Fruit fly (Drosophila melanogaster) whole organism: Measurements from ENCODE around the gene Dpm2.

Experiments used
- CG8478 ChIP-seq: fragments of >200 bp; optimal IDR thresholded peaks from 2 replicates; lab custom pipeline; 2018; ENCODE audit warnings: inconsistent platforms
- Dll ChIP-seq: fragments of >200 bp; optimal IDR thresholded peaks from 2 replicates; lab custom pipeline; 2017
- EcR ChIP-seq, 2 experiments: fragments of >200 bp; optimal IDR thresholded peaks; 2 replicates each; lab custom pipeline; 2017; ENCODE audit warnings: missing biosample characterization in 2 of 2, missing genetic modification characterization in 2 of 2, missing genetic modification reagents in 2 of 2
- pan ChIP-seq: fragments of >200 bp; optimal IDR thresholded peaks from 2 replicates; lab custom pipeline; 2017
- psq ChIP-seq: fragments of >200 bp; optimal IDR thresholded peaks from 2 replicates; lab custom pipeline; 2017
- usp ChIP-seq: fragments of >200 bp; optimal IDR thresholded peaks from 2 replicates; lab custom pipeline; 2017; ENCODE audit warnings: missing biosample characterization, missing genetic modification characterization, mixed read lengths

The Dpm2 gene

dm6 chr3L:3303534-3304459 is 15.6 kb upstream of the Dpm2 start, which contains the start of gene ZnT63C:
ZnT63C (plus strand) TSS chr3L:3303708.
- TF ChIP-seq Dll (lab: Kevin White, UChicago) = no peak
- no peak for TF ChIP-seq EcR (GFP tag; optimal IDR thresholded peaks at IDR 0.05; lab: Kevin White, UChicago)
- no peak for TF ChIP-seq pan
- TF ChIP-seq usp (GFP tag; lab: Kevin White, UChicago) = no peak
- no peak for TF ChIP-seq psq (lab: Kevin White, UChicago)

- no peak for TF ChIP-seq CG8478 (lab: Kevin White, UChicago)
- TF ChIP-seq Dll (lab: Kevin White, UChicago) = no peak
- no peak for TF ChIP-seq EcR (GFP tag; optimal IDR thresholded peaks at IDR 0.05; lab: Kevin White, UChicago)
- no peak for TF ChIP-seq pan
- TF ChIP-seq psq (lab: Kevin White, UChicago) = no peak
- TF ChIP-seq usp (GFP tag; lab: Kevin White, UChicago) = no peak
Observed at dm6 chr3L:3304740-3305139, 14.6 kb upstream of the Dpm2 start.

dm6 chr3L:3305430-3305829 is 13.9 kb upstream of the Dpm2 start:
- TF ChIP-seq psq (lab: Kevin White, UChicago) (no peak), EcR (GFP tag; optimal IDR thresholded peaks at IDR 0.05; lab: Kevin White, UChicago) (no peak), Dll (lab: Kevin White, UChicago) (no peak), pan (no peak), CG8478 (lab: Kevin White, UChicago) (no peak), usp (GFP tag; lab: Kevin White, UChicago) (no peak)

dm6 chr3L:3306515-3306914 is 12.8 kb upstream of the Dpm2 start:
- TF ChIP-seq pan (no peak), CG8478 (lab: Kevin White, UChicago) (no peak), psq (lab: Kevin White, UChicago) (no peak), usp (GFP tag; lab: Kevin White, UChicago) (no peak), Dll (lab: Kevin White, UChicago) (no peak), EcR (GFP tag; optimal IDR thresholded peaks at IDR 0.05; lab: Kevin White, UChicago) (no peak)

dm6 chr3L:3307593-3307992 is 11.8 kb upstream of the Dpm2 start:
- TF ChIP-seq Dll (lab: Kevin White, UChicago) = no peak
- no peak for TF ChIP-seq usp (GFP tag; lab: Kevin White, UChicago)
- TF ChIP-seq EcR (GFP tag; optimal IDR thresholded peaks at IDR 0.05; lab: Kevin White, UChicago) = no peak

- TF ChIP-seq Dll (lab: Kevin White, UChicago) (no peak), usp (GFP tag; lab: Kevin White, UChicago) (no peak), pan (no peak), CG8478 (lab: Kevin White, UChicago) (no peak)
Observed at dm6 chr3L:3308676-3309613, 10.4 kb upstream of the Dpm2 start.

- TF ChIP-seq CG8478 (lab: Kevin White, UChicago) = no peak
- TF ChIP-seq psq (lab: Kevin White, UChicago) = no peak
- no peak for TF ChIP-seq EcR (GFP tag; optimal IDR thresholded peaks at IDR 0.05; lab: Kevin White, UChicago)
- TF ChIP-seq usp (GFP tag; lab: Kevin White, UChicago) = no peak
- TF ChIP-seq Dll (lab: Kevin White, UChicago) = no peak
- no peak for TF ChIP-seq pan
Observed at dm6 chr3L:3314049-3314448, 5.3 kb upstream of the Dpm2 start, which contains the start of gene Drsl2. Drsl2 (plus strand) TSS chr3L:3314349.

dm6 chr3L:3314696-3315095 is 4.7 kb upstream of the Dpm2 start, which contains the start of gene Drsl3:
Drsl3 (plus strand) TSS chr3L:3314996.
- TF ChIP-seq psq (lab: Kevin White, UChicago) = no peak
- TF ChIP-seq Dll (lab: Kevin White, UChicago) = no peak
- TF ChIP-seq EcR (GFP tag; optimal IDR thresholded peaks at IDR 0.05; lab: Kevin White, UChicago) = no peak
- no peak for TF ChIP-seq CG8478 (lab: Kevin White, UChicago)
- TF ChIP-seq usp (GFP tag; lab: Kevin White, UChicago) = no peak
- TF ChIP-seq pan = no peak

dm6 chr3L:3315288-3315687 is 4.1 kb upstream of the Dpm2 start, which contains the start of gene Drsl4:
Drsl4 (plus strand) TSS chr3L:3315620.
- TF ChIP-seq psq (lab: Kevin White, UChicago) (no peak), Dll (lab: Kevin White, UChicago) (no peak), usp (GFP tag; lab: Kevin White, UChicago) (no peak), CG8478 (lab: Kevin White, UChicago) (no peak), pan (no peak), EcR (GFP tag; optimal IDR thresholded peaks at IDR 0.05; lab: Kevin White, UChicago) (no peak)

- TF ChIP-seq pan (no peak), psq (lab: Kevin White, UChicago) (no peak), Dll (lab: Kevin White, UChicago) (no peak), CG8478 (lab: Kevin White, UChicago) (no peak), usp (GFP tag; lab: Kevin White, UChicago) (no peak), EcR (GFP tag; optimal IDR thresholded peaks at IDR 0.05; lab: Kevin White, UChicago) (no peak)
Observed at dm6 chr3L:3316441-3316840, 2.9 kb upstream of the Dpm2 start, which contains the start of gene Drsl5. Drsl5 (plus strand) TSS chr3L:3316781.
